Fruit fly (Drosophila melanogaster) whole organism, embryonic: Measurements from ENCODE around the gene CG14913.

Experiments used
- B-H1 ChIP-seq: fragments of 200-800 bp; sonication (Bioruptor generic); IDR thresholded peaks from 3 replicates; pipeline ENCODE4 v1.3.6; 2022; ENCODE audit warnings: missing biosample characterization, missing genetic modification characterization
- CG1024 ChIP-seq: fragments of 200-800 bp; sonication (Bioruptor generic); IDR thresholded peaks from 2 replicates; pipeline ENCODE4 v1.3.6; 2022; ENCODE audit warnings: missing biosample characterization, missing genetic modification characterization
- CG11560 ChIP-seq: fragments of 200-800 bp; sonication (Bioruptor generic); IDR thresholded peaks from 3 replicates; pipeline ENCODE4 v1.3.6; 2022; ENCODE audit warnings: missing biosample characterization, missing genetic modification characterization
- CG1233 ChIP-seq: fragments of 200-800 bp; sonication (Bioruptor generic); optimal IDR thresholded peaks from 4 replicates; lab custom pipeline; 2018; ENCODE audit warnings: missing biosample characterization, mild to moderate bottlenecking, missing genetic modification characterization
- CG13287 ChIP-seq: fragments of 200-800 bp; sonication (Bioruptor generic); IDR thresholded peaks from 2 replicates; pipeline ENCODE4 v1.3.6; 2022; ENCODE audit warnings: missing biosample characterization, missing genetic modification characterization; ENCODE audit not compliant: partially characterized antibody
- CG15479 ChIP-seq: fragments of 200-800 bp; sonication (Bioruptor generic); optimal IDR thresholded peaks from 3 replicates; lab custom pipeline; 2019; ENCODE audit warnings: missing biosample characterization, mild to moderate bottlenecking, missing genetic modification characterization, moderate library complexity
- CG16813 ChIP-seq: fragments of 200-800 bp; sonication (Bioruptor generic); IDR thresholded peaks from 3 replicates; pipeline ENCODE4 v1.3.6; 2022; ENCODE audit warnings: missing biosample characterization, missing genetic modification characterization; ENCODE audit not compliant: partially characterized antibody
- CG18599 ChIP-seq: fragments of 200-800 bp; sonication (Bioruptor generic); optimal IDR thresholded peaks from 3 replicates; lab custom pipeline; 2017; ENCODE audit warnings: missing biosample characterization, missing genetic modification characterization, mild to moderate bottlenecking, moderate library complexity, missing genetic modification reagents
- CG18764 ChIP-seq: fragments of 200-800 bp; sonication (Bioruptor generic); optimal IDR thresholded peaks from 3 replicates; lab custom pipeline; 2016; ENCODE audit warnings: missing biosample characterization, missing genetic modification characterization
- CG2712 ChIP-seq: fragments of 200-800 bp; optimal IDR thresholded peaks from 3 replicates; lab custom pipeline; 2019; ENCODE audit warnings: missing biosample characterization, mild to moderate bottlenecking, missing genetic modification characterization, moderate library complexity
- CG31388 ChIP-seq: fragments of 200-800 bp; sonication (Bioruptor generic); optimal IDR thresholded peaks from 2 replicates; lab custom pipeline; 2016; ENCODE audit warnings: missing biosample characterization, missing genetic modification characterization
- CG32767 ChIP-seq: fragments of 200-800 bp; sonication (Bioruptor generic); IDR thresholded peaks from 2 replicates; pipeline ENCODE4 v1.3.6; 2022; ENCODE audit warnings: missing biosample characterization, missing genetic modification characterization
- CG34224 ChIP-seq: fragments of 200-800 bp; sonication (Bioruptor generic); IDR thresholded peaks from 3 replicates; pipeline ENCODE4 v1.3.6; 2022; ENCODE audit warnings: missing biosample characterization, missing genetic modification characterization; ENCODE audit not compliant: partially characterized antibody
- CG4707 ChIP-seq: fragments of 200-800 bp; sonication (Bioruptor generic); optimal IDR thresholded peaks from 2 replicates; lab custom pipeline; 2018; ENCODE audit warnings: missing biosample characterization, mild to moderate bottlenecking, missing genetic modification characterization, moderate library complexity
- CG4854 ChIP-seq: fragments of 200-800 bp; sonication (Bioruptor generic); optimal IDR thresholded peaks from 2 replicates; lab custom pipeline; 2016; ENCODE audit warnings: missing biosample characterization, missing genetic modification characterization, inconsistent platforms
- CG6175 ChIP-seq: fragments of 200-800 bp; sonication (Bioruptor generic); IDR thresholded peaks from 3 replicates; pipeline ENCODE4 v1.3.6; 2022; ENCODE audit warnings: missing biosample characterization, missing genetic modification characterization
- CG7928 ChIP-seq: fragments of 200-800 bp; sonication (Bioruptor generic); optimal IDR thresholded peaks from 2 replicates; lab custom pipeline; 2017; ENCODE audit warnings: missing biosample characterization, mild to moderate bottlenecking, missing genetic modification characterization
- CG9876 ChIP-seq: fragments of 200-800 bp; sonication (Bioruptor generic); optimal IDR thresholded peaks from 2 replicates; lab custom pipeline; 2016; ENCODE audit warnings: missing biosample characterization, missing genetic modification characterization
- CG9932 ChIP-seq: fragments of 200-800 bp; sonication (Bioruptor generic); IDR thresholded peaks from 2 replicates; pipeline ENCODE4 v1.3.6; 2022; ENCODE audit warnings: missing biosample characterization, missing genetic modification characterization
- CkIIα-i1 ChIP-seq: fragments of 200-800 bp; sonication (Bioruptor generic); IDR thresholded peaks from 2 replicates; pipeline ENCODE4 v1.3.6; 2022; ENCODE audit warnings: missing biosample characterization, missing genetic modification characterization
- Dad ChIP-seq: fragments of 200-800 bp; sonication (Bioruptor generic); optimal IDR thresholded peaks from 3 replicates; lab custom pipeline; 2016; ENCODE audit warnings: missing biosample characterization, missing genetic modification characterization
- Dll ChIP-seq: fragments of 200-800 bp; sonication (Bioruptor generic); IDR thresholded peaks from 4 replicates; pipeline ENCODE4 v1.3.6; 2022; ENCODE audit warnings: missing biosample characterization, missing genetic modification characterization; ENCODE audit not compliant: partially characterized antibody
- E2f2 ChIP-seq: fragments of 200-800 bp; sonication (Bioruptor generic); IDR thresholded peaks from 2 replicates; pipeline ENCODE4 v1.3.6; 2022; ENCODE audit warnings: missing biosample characterization, missing genetic modification characterization
- HLH54F ChIP-seq: fragments of 200-800 bp; sonication (Bioruptor generic); optimal IDR thresholded peaks from 3 replicates; lab custom pipeline; 2016; ENCODE audit warnings: missing biosample characterization, missing genetic modification characterization
- Hr3 ChIP-seq: fragments of 200-800 bp; sonication (Bioruptor generic); optimal IDR thresholded peaks from 3 replicates; lab custom pipeline; 2016; ENCODE audit warnings: missing biosample characterization, missing genetic modification characterization
- Jarid2 ChIP-seq: fragments of 200-800 bp; sonication (Bioruptor generic); optimal IDR thresholded peaks from 3 replicates; lab custom pipeline; 2017; ENCODE audit warnings: mild to moderate bottlenecking, missing biosample characterization, missing genetic modification reagents, missing genetic modification characterization
- MTF-1 ChIP-seq: fragments of 200-800 bp; sonication (Bioruptor generic); optimal IDR thresholded peaks from 2 replicates; lab custom pipeline; 2018; ENCODE audit warnings: missing biosample characterization, mild to moderate bottlenecking, missing genetic modification characterization, borderline replicate concordance
- Poxn ChIP-seq: fragments of 200-800 bp; sonication (Bioruptor generic); IDR thresholded peaks from 2 replicates; pipeline ENCODE4 v1.3.6; 2022; ENCODE audit warnings: missing biosample characterization, missing genetic modification characterization
- Rx ChIP-seq: fragments of 200-800 bp; sonication (Bioruptor generic); IDR thresholded peaks from 2 replicates; pipeline ENCODE4 v1.3.6; 2022; ENCODE audit warnings: missing biosample characterization, missing genetic modification characterization
- Scr ChIP-seq: fragments of 200-800 bp; sonication (Bioruptor generic); IDR thresholded peaks from 2 replicates; pipeline ENCODE4 v1.3.6; 2022; ENCODE audit warnings: missing biosample characterization, missing genetic modification characterization; ENCODE audit not compliant: partially characterized antibody
- Sox100B ChIP-seq: fragments of 200-800 bp; sonication (Bioruptor generic); optimal IDR thresholded peaks from 3 replicates; lab custom pipeline; 2018; ENCODE audit warnings: missing biosample characterization, mild to moderate bottlenecking, missing genetic modification characterization
- Ssrp ChIP-seq: fragments of 200-800 bp; sonication (Bioruptor generic); optimal IDR thresholded peaks from 2 replicates; lab custom pipeline; 2018; ENCODE audit warnings: missing biosample characterization, mild to moderate bottlenecking, missing genetic modification characterization, moderate library complexity
- Xbp1 ChIP-seq: fragments of 200-800 bp; sonication (Bioruptor generic); optimal IDR thresholded peaks from 3 replicates; lab custom pipeline; 2016; ENCODE audit warnings: missing biosample characterization, mild to moderate bottlenecking, missing genetic modification characterization
- YL-1 ChIP-seq: fragments of 200-800 bp; sonication (Bioruptor generic); optimal IDR thresholded peaks from 3 replicates; lab custom pipeline; 2017; ENCODE audit warnings: missing biosample characterization, mild to moderate bottlenecking, missing genetic modification characterization
- aop ChIP-seq: fragments of 200-800 bp; sonication (Bioruptor generic); IDR thresholded peaks from 2 replicates; pipeline ENCODE4 v1.3.6; 2022; ENCODE audit warnings: missing biosample characterization, missing genetic modification characterization
- cato ChIP-seq: fragments of 200-800 bp; sonication (Bioruptor generic); optimal IDR thresholded peaks from 2 replicates; lab custom pipeline; 2016; ENCODE audit warnings: missing biosample characterization, missing genetic modification characterization, borderline replicate concordance
- cg ChIP-seq: fragments of 200-800 bp; sonication (Bioruptor generic); optimal IDR thresholded peaks from 3 replicates; lab custom pipeline; 2019; ENCODE audit warnings: missing biosample characterization, mild to moderate bottlenecking, missing genetic modification characterization, moderate library complexity
- dysf ChIP-seq: fragments of 200-800 bp; sonication (Bioruptor generic); IDR thresholded peaks from 3 replicates; pipeline ENCODE4 v1.3.6; 2022; ENCODE audit warnings: missing biosample characterization, missing genetic modification characterization
- en ChIP-seq: fragments of 200-800 bp; sonication (Bioruptor generic); optimal IDR thresholded peaks from 2 replicates; lab custom pipeline; 2016; ENCODE audit warnings: missing biosample characterization, missing genetic modification characterization
- ftz-f1 ChIP-seq: fragments of 200-800 bp; sonication (Bioruptor generic); optimal IDR thresholded peaks from 2 replicates; lab custom pipeline; 2016; ENCODE audit warnings: missing biosample characterization, missing genetic modification characterization
- gfzf ChIP-seq: fragments of 200-800 bp; sonication (Bioruptor generic); optimal IDR thresholded peaks from 2 replicates; lab custom pipeline; 2016; ENCODE audit warnings: missing biosample characterization, mild to moderate bottlenecking, missing genetic modification characterization, moderate library complexity
- hth ChIP-seq: fragments of >200 bp; optimal IDR thresholded peaks from 2 replicates; lab custom pipeline; 2017; ENCODE audit warnings: inconsistent platforms
- insv ChIP-seq, 2 experiments: fragments of 200-800 bp; sonication (Bioruptor generic); optimal IDR thresholded peaks; 3 replicates each; lab custom pipeline; 2016 to 2018; ENCODE audit warnings: missing biosample characterization in 2 of 2, missing genetic modification characterization in 2 of 2
- nau ChIP-seq: fragments of 200-800 bp; sonication (Bioruptor generic); optimal IDR thresholded peaks from 3 replicates; lab custom pipeline; 2017; ENCODE audit warnings: missing biosample characterization, mild to moderate bottlenecking, missing genetic modification characterization, missing genetic modification reagents
- nerfin-1 ChIP-seq: fragments of 200-800 bp; sonication (Bioruptor generic); optimal IDR thresholded peaks from 3 replicates; lab custom pipeline; 2019; ENCODE audit warnings: missing biosample characterization, mild to moderate bottlenecking, missing genetic modification characterization, moderate library complexity
- oc ChIP-seq: fragments of 200-800 bp; sonication (Bioruptor generic); optimal IDR thresholded peaks from 2 replicates; lab custom pipeline; 2018; ENCODE audit warnings: missing biosample characterization, mild to moderate bottlenecking, missing genetic modification characterization, moderate library complexity
- pho ChIP-seq: fragments of 200-800 bp; sonication (Bioruptor generic); optimal IDR thresholded peaks from 2 replicates; lab custom pipeline; 2016; ENCODE audit warnings: missing biosample characterization, missing genetic modification characterization
- ranshi ChIP-seq: fragments of 200-800 bp; sonication (Bioruptor generic); IDR thresholded peaks from 2 replicates; pipeline ENCODE4 v1.3.6; 2022; ENCODE audit warnings: missing biosample characterization, missing genetic modification characterization
- row ChIP-seq: fragments of 200-800 bp; sonication (Bioruptor generic); IDR thresholded peaks from 3 replicates; pipeline ENCODE4 v1.3.6; 2022; ENCODE audit warnings: missing biosample characterization, missing genetic modification characterization
- tio ChIP-seq: fragments of 200-800 bp; sonication (Bioruptor generic); optimal IDR thresholded peaks from 2 replicates; lab custom pipeline; 2017; ENCODE audit warnings: missing biosample characterization, missing genetic modification characterization, inconsistent platforms
- usp ChIP-seq: fragments of >200 bp; optimal IDR thresholded peaks from 2 replicates; lab custom pipeline; 2017; ENCODE audit warnings: missing biosample characterization, missing genetic modification characterization
- vvl ChIP-seq: fragments of 200-800 bp; sonication (Bioruptor generic); IDR thresholded peaks from 2 replicates; pipeline ENCODE4 v1.3.6; 2022; ENCODE audit warnings: missing biosample characterization, missing genetic modification characterization

CG14913 gene

dm6 chr2L:10968009-10968383 lies 48.8 kb upstream of the CG14913 start (continued):
- TF ChIP-seq insv (GFP tag; optimal IDR thresholded peaks at IDR 0.05; lab: Kevin White, UChicago): no peak
- no peak for TF ChIP-seq en (GFP tag; lab: Kevin White, UChicago)
- TF ChIP-seq E2f2 (GFP tag; lab: Robert Waterston, UW): peak; percentile 79
- TF ChIP-seq pho (GFP tag; lab: Kevin White, UChicago): no peak
- TF ChIP-seq Xbp1: no peak
- TF ChIP-seq Poxn (GFP tag; lab: Robert Waterston, UW): no peak
- no peak for TF ChIP-seq Ssrp (tag; lab: Kevin White, UChicago)
- TF ChIP-seq CG15479 (GFP tag; lab: Kevin White, UChicago): no peak
- no peak for TF ChIP-seq CG1233
- no peak for TF ChIP-seq HLH54F
- TF ChIP-seq MTF-1 (GFP tag; lab: Kevin White, UChicago): no peak
- no peak for TF ChIP-seq nau (GFP tag; lab: Kevin White, UChicago)
- TF ChIP-seq CG34224 (GFP tag; lab: Robert Waterston, UW): peak; percentile 19; the same call in 1 of the 3 replicates
- no peak for TF ChIP-seq ranshi (GFP tag; lab: Robert Waterston, UW)
- TF ChIP-seq Rx (GFP tag; lab: Robert Waterston, UW): no peak
- TF ChIP-seq CG9932: no peak
- TF ChIP-seq Sox100B (GFP tag; lab: Kevin White, UChicago): no peak
- TF ChIP-seq CkIIα-i1 (GFP tag; lab: Robert Waterston, UW): no peak
- no peak for TF ChIP-seq B-H1 (GFP tag; lab: Robert Waterston, UW)
- TF ChIP-seq Scr (GFP tag; lab: Robert Waterston, UW): no peak
- TF ChIP-seq hth: no peak
- no peak for TF ChIP-seq Jarid2 (GFP tag; lab: Kevin White, UChicago)
- TF ChIP-seq dysf (GFP tag; lab: Robert Waterston, UW): no peak
- no peak for TF ChIP-seq aop (GFP tag; lab: Robert Waterston, UW)
- no peak for TF ChIP-seq CG16813 (GFP tag; lab: Robert Waterston, UW)
- peak; percentile 80 for TF ChIP-seq gfzf (GFP tag; lab: Kevin White, UChicago)
- no peak for TF ChIP-seq CG18599 (GFP tag; lab: Kevin White, UChicago)
- no peak for TF ChIP-seq cg (GFP tag; lab: Kevin White, UChicago)
- TF ChIP-seq cato (GFP tag; lab: Kevin White, UChicago): no peak
- no peak for TF ChIP-seq CG4707 (GFP tag; lab: Kevin White, UChicago)
- peak; percentile 6; the same call in 1 of the 3 replicates for TF ChIP-seq row
- peak; percentile 3 for TF ChIP-seq CG2712
- peak; percentile 79 for TF ChIP-seq YL-1 (GFP tag; lab: Kevin White, UChicago)
- no peak for TF ChIP-seq usp (GFP tag; lab: Kevin White, UChicago)
- TF ChIP-seq CG1024 (GFP tag; lab: Robert Waterston, UW): no peak
- no peak for TF ChIP-seq Dad (GFP tag; lab: Kevin White, UChicago)
- TF ChIP-seq CG13287 (GFP tag; lab: Robert Waterston, UW): peak; percentile 28; the same call in 1 of the 2 replicates
- no peak for TF ChIP-seq CG4854 (GFP tag; lab: Kevin White, UChicago)
- no peak for TF ChIP-seq CG18764 (GFP tag; lab: Kevin White, UChicago)
- no peak for TF ChIP-seq CG7928 (GFP tag; lab: Kevin White, UChicago)
- TF ChIP-seq ftz-f1 (GFP tag; lab: Kevin White, UChicago): no peak
- TF ChIP-seq tio (GFP tag; lab: Kevin White, UChicago): no peak
- no peak for TF ChIP-seq oc (tag; lab: Kevin White, UChicago)
- TF ChIP-seq CG6175: no peak
- TF ChIP-seq vvl (GFP tag; lab: Robert Waterston, UW): peak; percentile 8; the same call in 1 of the 2 replicates
- TF ChIP-seq CG9876 (GFP tag; lab: Kevin White, UChicago): no peak
- TF ChIP-seq Dll: no peak
- no peak for TF ChIP-seq CG31388 (GFP tag; lab: Kevin White, UChicago)
- TF ChIP-seq nerfin-1 (tag; lab: Kevin White, UChicago): no peak
- TF ChIP-seq CG11560 (tag; lab: Robert Waterston, UW): no peak
- no peak for TF ChIP-seq CG32767 (GFP tag; lab: Robert Waterston, UW)
- TF ChIP-seq Hr3: no peak
